Worm (Caenorhabditis elegans) whole organism, L4/young adult: ENCODE measurements around the gene osm-12.

ENCODE experiments used
- dao-5 ChIP-seq: sonication (generic microtip); optimal IDR thresholded peaks from 2 replicates; lab custom pipeline; 2016; ENCODE audit warnings: missing genotype, missing genetic modification characterization, moderate library complexity, missing compliant biosample characterization
- him-1 ChIP-seq: sonication (generic microtip); optimal IDR thresholded peaks from 2 replicates; lab custom pipeline; 2016; ENCODE audit warnings: missing genotype, missing genetic modification reagents, missing genetic modification characterization, missing compliant biosample characterization

DNA sequence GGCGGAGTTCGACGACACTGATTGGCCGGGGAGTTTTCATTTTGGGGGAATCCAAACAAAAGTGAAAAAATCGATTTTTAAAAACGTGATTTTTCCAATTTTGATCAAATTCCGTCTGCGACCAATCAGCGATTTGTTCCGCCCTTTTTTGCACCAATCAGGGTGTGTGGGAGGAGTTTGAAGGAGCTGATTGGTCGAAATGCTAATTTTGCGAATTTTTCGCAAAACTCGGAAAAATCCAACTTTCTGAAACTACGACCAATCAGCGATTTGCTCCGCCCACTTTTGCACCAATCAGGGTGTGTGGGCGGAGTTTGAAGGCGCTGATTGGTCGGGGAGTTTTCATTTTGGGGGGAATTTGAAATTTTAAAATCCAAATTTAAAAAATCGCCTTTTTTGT is 45.8 kb downstream of the osm-12 start:
- no peak for TF ChIP-seq dao-5 (tag; lab: Kevin White, UChicago)
- no peak for TF ChIP-seq him-1 (tag; lab: Kevin White, UChicago)
